Fruit fly (Drosophila melanogaster) whole organism, embryonic: ENCODE measurements around the gene CG4594.

Source experiments
- Antp ChIP-seq: fragments of 200-800 bp; sonication (Bioruptor generic); optimal IDR thresholded peaks from 3 replicates; lab custom pipeline; 2016; ENCODE audit warnings: missing biosample characterization, missing genetic modification characterization
- Atf-2 ChIP-seq: fragments of 200-800 bp; sonication (Bioruptor generic); optimal IDR thresholded peaks from 2 replicates; lab custom pipeline; 2016; ENCODE audit warnings: missing biosample characterization, missing genetic modification characterization
- CG10274 ChIP-seq: fragments of 200-800 bp; sonication (Bioruptor generic); optimal IDR thresholded peaks from 3 replicates; lab custom pipeline; 2017; ENCODE audit warnings: missing biosample characterization, mild to moderate bottlenecking, missing genetic modification characterization
- CG10654 ChIP-seq: fragments of 200-800 bp; sonication (Bioruptor generic); optimal IDR thresholded peaks from 2 replicates; lab custom pipeline; 2016; ENCODE audit warnings: missing biosample characterization, missing genetic modification characterization
- CG12236 ChIP-seq: fragments of 200-800 bp; sonication (Bioruptor generic); optimal IDR thresholded peaks from 2 replicates; lab custom pipeline; 2016; ENCODE audit warnings: missing biosample characterization, missing genetic modification characterization
- CG14014 ChIP-seq: fragments of 200-800 bp; sonication (Bioruptor generic); IDR thresholded peaks from 2 replicates; pipeline ENCODE4 v1.3.6; 2022; ENCODE audit warnings: missing biosample characterization, missing genetic modification characterization
- CG14860 ChIP-seq: fragments of 200-800 bp; sonication (Bioruptor generic); IDR thresholded peaks from 3 replicates; pipeline ENCODE4 v1.3.6; 2022; ENCODE audit warnings: missing biosample characterization, missing genetic modification characterization; ENCODE audit not compliant: partially characterized antibody
- CG1529 ChIP-seq: fragments of 200-800 bp; sonication (Bioruptor generic); optimal IDR thresholded peaks from 3 replicates; lab custom pipeline; 2018; ENCODE audit warnings: missing biosample characterization, missing genetic modification characterization
- CG15514 ChIP-seq: fragments of 200-800 bp; sonication (Bioruptor generic); optimal IDR thresholded peaks from 3 replicates; lab custom pipeline; 2017; ENCODE audit warnings: missing biosample characterization, missing genetic modification characterization, mild to moderate bottlenecking, moderate library complexity, missing genetic modification reagents
- CG16779 ChIP-seq: fragments of 200-800 bp; sonication (Bioruptor generic); IDR thresholded peaks from 2 replicates; pipeline ENCODE4 v1.3.6; 2022; ENCODE audit warnings: missing biosample characterization, missing genetic modification characterization
- CG18262 ChIP-seq: fragments of 200-800 bp; optimal IDR thresholded peaks from 3 replicates; lab custom pipeline; 2019; ENCODE audit warnings: missing biosample characterization, mild to moderate bottlenecking, missing genetic modification characterization, moderate library complexity
- CG18619 ChIP-seq: fragments of 200-800 bp; sonication (Bioruptor generic); optimal IDR thresholded peaks from 3 replicates; lab custom pipeline; 2017; ENCODE audit warnings: missing biosample characterization, mild to moderate bottlenecking, missing genetic modification characterization
- CG2120 ChIP-seq: fragments of 200-800 bp; sonication (Bioruptor generic); optimal IDR thresholded peaks from 3 replicates; lab custom pipeline; 2016; ENCODE audit warnings: missing biosample characterization, missing genetic modification characterization
- CG2199 ChIP-seq: fragments of 200-800 bp; sonication (Bioruptor generic); IDR thresholded peaks from 3 replicates; pipeline ENCODE4 v1.3.6; 2022; ENCODE audit warnings: missing biosample characterization, missing genetic modification characterization
- CG2712 ChIP-seq: fragments of 200-800 bp; optimal IDR thresholded peaks from 3 replicates; lab custom pipeline; 2019; ENCODE audit warnings: missing biosample characterization, mild to moderate bottlenecking, missing genetic modification characterization, moderate library complexity
- CG31441 ChIP-seq: fragments of 200-800 bp; sonication (Bioruptor generic); IDR thresholded peaks from 2 replicates; pipeline ENCODE4 v1.3.6; 2022; ENCODE audit warnings: missing biosample characterization, missing genetic modification characterization
- CG34224 ChIP-seq: fragments of 200-800 bp; sonication (Bioruptor generic); IDR thresholded peaks from 3 replicates; pipeline ENCODE4 v1.3.6; 2022; ENCODE audit warnings: missing biosample characterization, missing genetic modification characterization; ENCODE audit not compliant: partially characterized antibody
- CG4820 ChIP-seq: fragments of 200-800 bp; sonication (Bioruptor generic); optimal IDR thresholded peaks from 3 replicates; lab custom pipeline; 2016; ENCODE audit warnings: missing biosample characterization, missing genetic modification characterization
- CG6689 ChIP-seq: fragments of 200-800 bp; sonication (Bioruptor generic); IDR thresholded peaks from 2 replicates; pipeline ENCODE4 v1.3.6; 2022; ENCODE audit warnings: missing biosample characterization, missing genetic modification characterization
- CG7556 ChIP-seq: fragments of 200-800 bp; sonication (Bioruptor generic); optimal IDR thresholded peaks from 2 replicates; lab custom pipeline; 2017; ENCODE audit warnings: missing biosample characterization, mild to moderate bottlenecking, missing genetic modification characterization
- CG8281 ChIP-seq: fragments of 200-800 bp; sonication (Bioruptor generic); optimal IDR thresholded peaks from 2 replicates; lab custom pipeline; 2018; ENCODE audit warnings: missing biosample characterization, mild to moderate bottlenecking, missing genetic modification characterization, moderate library complexity
- CG9437 ChIP-seq: fragments of 200-800 bp; sonication (Bioruptor generic); optimal IDR thresholded peaks from 2 replicates; lab custom pipeline; 2018; ENCODE audit warnings: missing biosample characterization, mild to moderate bottlenecking, missing genetic modification characterization
- CG9609 ChIP-seq: fragments of 200-800 bp; sonication (Bioruptor generic); optimal IDR thresholded peaks from 3 replicates; lab custom pipeline; 2016; ENCODE audit warnings: missing biosample characterization, missing genetic modification characterization
- CTCF ChIP-seq: fragments of 200-800 bp; sonication (Bioruptor generic); optimal IDR thresholded peaks from 2 replicates; lab custom pipeline; 2017; ENCODE audit warnings: missing biosample characterization, mild to moderate bottlenecking, missing genetic modification characterization, moderate library complexity
- Dp ChIP-seq: fragments of 200-800 bp; sonication (Bioruptor generic); optimal IDR thresholded peaks from 2 replicates; lab custom pipeline; 2018; ENCODE audit warnings: missing biosample characterization, mild to moderate bottlenecking, missing genetic modification characterization, moderate library complexity
- E2f2 ChIP-seq: fragments of 200-800 bp; sonication (Bioruptor generic); IDR thresholded peaks from 2 replicates; pipeline ENCODE4 v1.3.6; 2022; ENCODE audit warnings: missing biosample characterization, missing genetic modification characterization
- Ets65A ChIP-seq: fragments of 200-800 bp; sonication (Bioruptor generic); peaks from one replicate; lab custom pipeline; 2016; ENCODE audit warnings: missing biosample characterization, missing genetic modification characterization
- Fer2 ChIP-seq: fragments of 200-800 bp; sonication (Bioruptor generic); optimal IDR thresholded peaks from 2 replicates; lab custom pipeline; 2018; ENCODE audit warnings: missing biosample characterization, mild to moderate bottlenecking, missing genetic modification characterization, moderate library complexity
- Nf-YB ChIP-seq: fragments of 200-800 bp; sonication (Bioruptor generic); optimal IDR thresholded peaks from 3 replicates; lab custom pipeline; 2019; ENCODE audit warnings: missing biosample characterization, mild to moderate bottlenecking, missing genetic modification characterization, moderate library complexity
- Nf-YC ChIP-seq: fragments of 200-800 bp; optimal IDR thresholded peaks from 3 replicates; lab custom pipeline; 2019; ENCODE audit warnings: missing biosample characterization, mild to moderate bottlenecking, missing genetic modification characterization, moderate library complexity
- NfI ChIP-seq: fragments of 200-800 bp; sonication (Bioruptor generic); optimal IDR thresholded peaks from 3 replicates; lab custom pipeline; 2018; ENCODE audit warnings: missing biosample characterization, mild to moderate bottlenecking, missing genetic modification characterization, moderate library complexity
- Scr ChIP-seq: fragments of 200-800 bp; sonication (Bioruptor generic); IDR thresholded peaks from 2 replicates; pipeline ENCODE4 v1.3.6; 2022; ENCODE audit warnings: missing biosample characterization, missing genetic modification characterization; ENCODE audit not compliant: partially characterized antibody
- Trl ChIP-seq, 3 experiments: fragments of >200 bp in 2 of 3; fragments of 200-800 bp in 1 of 3; sonication (Bioruptor generic) in 1 of 3; optimal IDR thresholded peaks; 2 replicates in 1 of 3; 3 replicates in 2 of 3; lab custom pipeline; 2016 to 2017; ENCODE audit warnings: missing biosample characterization in 1 of 3, missing genetic modification characterization in 1 of 3
- amos ChIP-seq: fragments of 200-800 bp; sonication (Bioruptor generic); IDR thresholded peaks from 2 replicates; pipeline ENCODE4 v1.3.6; 2022; ENCODE audit warnings: missing biosample characterization, missing genetic modification characterization; ENCODE audit not compliant: partially characterized antibody
- bigmax ChIP-seq: fragments of 200-800 bp; sonication (Bioruptor generic); optimal IDR thresholded peaks from 2 replicates; lab custom pipeline; 2018; ENCODE audit warnings: missing biosample characterization, mild to moderate bottlenecking, missing genetic modification characterization
- cas ChIP-seq: fragments of 200-800 bp; sonication (Bioruptor generic); IDR thresholded peaks from 2 replicates; pipeline ENCODE4 v1.3.6; 2022; ENCODE audit warnings: missing biosample characterization, missing genetic modification characterization
- dm ChIP-seq: fragments of 200-800 bp; sonication (Bioruptor generic); optimal IDR thresholded peaks from 3 replicates; lab custom pipeline; 2016; ENCODE audit warnings: missing biosample characterization, missing genetic modification characterization
- esg ChIP-seq: fragments of 200-800 bp; sonication (Bioruptor generic); conservative IDR thresholded peaks from 2 replicates; pipeline ENCODE4 v1.3.6; 2022; ENCODE audit warnings: missing biosample characterization, missing genetic modification characterization
- grau ChIP-seq: fragments of 200-800 bp; optimal IDR thresholded peaks from 3 replicates; lab custom pipeline; 2019; ENCODE audit warnings: missing biosample characterization, mild to moderate bottlenecking, missing genetic modification characterization, moderate library complexity
- insv ChIP-seq, 2 experiments: fragments of 200-800 bp; sonication (Bioruptor generic); optimal IDR thresholded peaks; 3 replicates each; lab custom pipeline; 2016 to 2018; ENCODE audit warnings: missing biosample characterization in 2 of 2, missing genetic modification characterization in 2 of 2
- knrl ChIP-seq: fragments of 200-800 bp; sonication (Bioruptor generic); IDR thresholded peaks from 3 replicates; pipeline ENCODE4 v1.3.6; 2022; ENCODE audit warnings: missing biosample characterization, missing genetic modification characterization; ENCODE audit not compliant: partially characterized antibody
- nerfin-2 ChIP-seq: fragments of 200-800 bp; sonication (Bioruptor generic); IDR thresholded peaks from 2 replicates; pipeline ENCODE4 v1.3.6; 2022; ENCODE audit warnings: missing biosample characterization, missing genetic modification characterization; ENCODE audit not compliant: partially characterized antibody
- phol ChIP-seq: fragments of 200-800 bp; sonication (Bioruptor generic); optimal IDR thresholded peaks from 3 replicates; lab custom pipeline; 2018; ENCODE audit warnings: missing biosample characterization, mild to moderate bottlenecking, missing genetic modification characterization, moderate library complexity
- scrt ChIP-seq: fragments of 200-800 bp; sonication (Bioruptor generic); optimal IDR thresholded peaks from 2 replicates; lab custom pipeline; 2018; ENCODE audit warnings: missing biosample characterization, mild to moderate bottlenecking, missing genetic modification characterization, moderate library complexity
- sd ChIP-seq: fragments of 200-800 bp; sonication (Bioruptor generic); optimal IDR thresholded peaks from 3 replicates; lab custom pipeline; 2018; ENCODE audit warnings: missing biosample characterization, mild to moderate bottlenecking, missing genetic modification characterization, moderate library complexity
- shn ChIP-seq: fragments of 200-800 bp; sonication (Bioruptor generic); optimal IDR thresholded peaks from 3 replicates; lab custom pipeline; 2016; ENCODE audit warnings: missing biosample characterization, missing genetic modification characterization
- unc-4 ChIP-seq: fragments of 200-800 bp; sonication (Bioruptor generic); IDR thresholded peaks from 2 replicates; pipeline ENCODE4 v1.3.6; 2022; ENCODE audit warnings: missing biosample characterization, missing genetic modification characterization; ENCODE audit not compliant: partially characterized antibody
- usp ChIP-seq: fragments of >200 bp; optimal IDR thresholded peaks from 2 replicates; lab custom pipeline; 2017; ENCODE audit warnings: missing biosample characterization, missing genetic modification characterization

Gene CG4594

dm6 chr2L:9893183-9893582 is 26.8 kb upstream of the CG4594 start, which contains the start of gene mtDNA-helicase (continued):
- TF ChIP-seq nerfin-2 (GFP tag; lab: Robert Waterston, UW) (0 out of 2 replicates have a peak, but pooled peaks have one; percentile 41), cas (GFP tag; lab: Robert Waterston, UW) (no peak), CTCF (GFP tag; lab: Kevin White, UChicago) (no peak), E2f2 (GFP tag; lab: Robert Waterston, UW) (peak; percentile 91), Atf-2 (no peak), Antp (GFP tag; lab: Kevin White, UChicago) (no peak), CG6689 (no peak), Scr (GFP tag; lab: Robert Waterston, UW) (peak; percentile 62), grau (tag; lab: Kevin White, UChicago) (no peak), CG9609 (GFP tag; lab: Kevin White, UChicago) (no peak), CG9437 (peak; percentile 23), CG14014 (GFP tag; lab: Robert Waterston, UW) (no peak), phol (tag; lab: Kevin White, UChicago) (peak; percentile 48), NfI (GFP tag; lab: Kevin White, UChicago) (no peak), CG10274 (GFP tag; lab: Kevin White, UChicago) (no peak), CG15514 (GFP tag; lab: Kevin White, UChicago) (peak; percentile 5), esg (GFP tag; lab: Robert Waterston, UW) (no peak), unc-4 (GFP tag; lab: Robert Waterston, UW) (peak; percentile 56; the same call in 1 of the 2 replicates), dm (GFP tag; lab: Kevin White, UChicago) (peak; percentile 77), amos (GFP tag; lab: Robert Waterston, UW) (peak; percentile 33; the same call in 1 of the 2 replicates), sd (tag; lab: Kevin White, UChicago) (peak; percentile 79), knrl (GFP tag; lab: Robert Waterston, UW) (peak; percentile 41; the same call in 2 of the 3 replicates), CG2120 (peak; percentile 0), Dp (GFP tag; lab: Kevin White, UChicago) (peak; percentile 86), CG31441 (GFP tag; lab: Robert Waterston, UW) (no peak), CG10654 (GFP tag; lab: Kevin White, UChicago) (no peak), CG14860 (peak; percentile 42; the same call in 2 of the 3 replicates), shn (GFP tag; lab: Kevin White, UChicago) (no peak), CG18262 (tag; lab: Kevin White, UChicago) (no peak)

- TF ChIP-seq Ets65A (GFP tag; lab: Kevin White, UChicago) (peak; percentile 70), CG16779 (GFP tag; lab: Robert Waterston, UW) (0 out of 2 replicates have a peak, but pooled peaks have one; percentile 22), bigmax (GFP tag; lab: Kevin White, UChicago) (peak; percentile 91), NfI (GFP tag; lab: Kevin White, UChicago) (no peak), Fer2 (no peak)
Observed at dm6 chr2L:9894193-9894592, 25.8 kb upstream of the CG4594 start.

dm6 chr2L:9894871-9895364 is 25.0 kb upstream of the CG4594 start, which contains the start of gene Bka:
TSS of gene Bka (plus strand) at chr2L:9895287.
- TF ChIP-seq insv (GFP tag; optimal IDR thresholded peaks at IDR 0.05; lab: Kevin White, UChicago), result peak in 1 of 2 experiments; percentile 50
- TF ChIP-seq usp (GFP tag; lab: Kevin White, UChicago), result no peak
- TF ChIP-seq CG1529, result peak; percentile 26
- peak; percentile 62 for TF ChIP-seq CG18619 (GFP tag; lab: Kevin White, UChicago)
- TF ChIP-seq CG2712 (tag; lab: Kevin White, UChicago), result peak; percentile 71
- no peak for TF ChIP-seq CG8281 (tag; lab: Kevin White, UChicago)
- no peak for TF ChIP-seq CG2199 (GFP tag; lab: Robert Waterston, UW)
- peak; percentile 50 for TF ChIP-seq scrt (GFP tag; lab: Kevin White, UChicago)
- TF ChIP-seq knrl (GFP tag; lab: Robert Waterston, UW), result peak; percentile 99
- TF ChIP-seq CG4820 (GFP tag; lab: Kevin White, UChicago), result no peak
- no peak for TF ChIP-seq Trl (optimal IDR thresholded peaks at IDR 0.05; lab: Kevin White, UChicago)
- TF ChIP-seq Trl (GFP tag; optimal IDR thresholded peaks at IDR 0.05; lab: Kevin White, UChicago), result peak; percentile 25
- peak; percentile 63 for TF ChIP-seq Nf-YC (tag; lab: Kevin White, UChicago)
- TF ChIP-seq CG12236 (GFP tag; lab: Kevin White, UChicago), result no peak
- peak; percentile 66 for TF ChIP-seq Nf-YB
- peak; percentile 38 for TF ChIP-seq CG7556 (GFP tag; lab: Kevin White, UChicago)
- peak; percentile 99 for TF ChIP-seq CG34224
